Worm (Caenorhabditis elegans) whole organism, L4/young adult: ENCODE measurements around the gene T13A10.64.

ENCODE experiments used
- W03F9.2 ChIP-seq: fragments of 150-350 bp; optimal IDR thresholded peaks from 2 replicates; lab custom pipeline; 2014; ENCODE audit warnings: missing biosample characterization, missing genetic modification characterization
- dao-5 ChIP-seq: sonication (generic microtip); optimal IDR thresholded peaks from 2 replicates; lab custom pipeline; 2016; ENCODE audit warnings: missing genotype, missing genetic modification characterization, moderate library complexity, missing compliant biosample characterization
- him-1 ChIP-seq: sonication (generic microtip); optimal IDR thresholded peaks from 2 replicates; lab custom pipeline; 2016; ENCODE audit warnings: missing genotype, missing genetic modification reagents, missing genetic modification characterization, missing compliant biosample characterization

T13A10.64 gene

ce11 chrIV:6284277-6284676, 29.5 kb downstream of the T13A10.64 start, which contains the start of gene ops-1:
ops-1 (minus strand) TSS chrIV:6284377.
- no peak for TF ChIP-seq dao-5 (tag; lab: Kevin White, UChicago)
- TF ChIP-seq W03F9.2 (tag; lab: Kevin White, UChicago) = no peak
- TF ChIP-seq him-1 (tag; lab: Kevin White, UChicago) = no peak

DNA sequence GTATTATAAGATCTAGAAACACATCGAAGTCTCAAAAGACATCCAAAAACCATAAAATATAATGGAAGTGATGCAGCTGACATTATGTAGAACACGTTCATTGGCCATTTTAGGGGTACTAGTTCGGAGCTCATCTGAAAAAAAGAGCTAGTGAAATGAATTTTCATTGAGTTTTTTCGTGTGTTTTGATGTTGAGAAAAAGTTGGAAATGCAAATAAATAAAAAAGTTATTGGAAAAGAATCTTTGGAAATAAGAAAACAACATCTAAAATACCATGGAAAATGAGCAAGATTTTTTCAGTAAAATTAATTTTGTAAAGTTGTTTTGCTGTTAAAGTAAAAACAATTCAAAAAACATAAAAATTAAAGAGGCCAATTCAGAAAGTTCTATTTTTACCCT, 36.0 kb downstream of the T13A10.64 start, which contains the start of gene srv-24:
TSS of gene srv-24 (minus strand) at position 101 of the 400 bp plus-strand sequence.
- TF ChIP-seq him-1 (tag; lab: Kevin White, UChicago) (no peak), dao-5 (tag; lab: Kevin White, UChicago) (no peak), W03F9.2 (tag; lab: Kevin White, UChicago) (no peak)

DNA sequence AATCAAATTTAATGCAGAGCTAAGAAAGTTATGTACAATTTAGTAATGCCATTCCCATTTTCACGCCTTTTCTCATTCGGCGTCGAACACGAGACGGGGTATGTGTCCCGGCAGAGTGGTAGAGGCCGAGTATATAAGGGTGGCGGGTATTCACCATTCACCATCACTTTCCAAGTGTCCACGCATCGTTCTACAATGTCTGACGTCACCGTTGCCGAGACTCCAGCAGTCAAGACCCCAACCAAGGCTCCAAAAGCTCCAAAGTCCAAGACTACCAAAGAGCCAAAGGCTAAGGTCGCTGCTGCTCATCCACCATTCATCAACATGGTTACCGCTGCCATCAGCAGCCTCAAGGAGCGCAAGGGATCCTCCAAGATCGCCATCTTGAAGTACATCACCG, 39.3 kb downstream of the T13A10.64 start, which contains the start of gene hil-2:
TSS of gene hil-2 (plus strand) at position 160 of the 400 bp plus-strand sequence.
- TF ChIP-seq him-1 (tag; lab: Kevin White, UChicago) (no peak), W03F9.2 (tag; lab: Kevin White, UChicago) (no peak), dao-5 (tag; lab: Kevin White, UChicago) (no peak)

DNA sequence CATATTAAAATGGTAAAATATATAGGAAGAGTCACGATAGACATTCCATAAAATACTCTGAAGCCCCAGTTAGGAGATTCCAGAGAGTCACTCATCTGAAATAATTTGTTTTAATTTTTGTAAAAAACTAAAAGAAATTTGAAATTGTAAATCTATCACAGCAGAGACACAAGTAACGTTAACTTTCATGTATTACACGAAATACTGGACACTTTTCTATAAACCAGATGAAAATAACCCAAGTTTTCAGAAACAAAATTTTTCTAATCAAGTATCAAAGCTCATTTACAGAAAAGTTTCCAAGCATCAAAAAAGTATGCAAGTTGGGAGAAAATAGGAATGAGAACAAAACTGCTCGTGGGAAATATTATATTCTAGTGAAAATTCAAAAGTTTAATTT, 43.5 kb downstream of the T13A10.64 start, which contains the start of gene srv-27:
TSS of gene srv-27 (minus strand) at position 101 of the 400 bp plus-strand sequence.
- TF ChIP-seq W03F9.2 (tag; lab: Kevin White, UChicago) (no peak), dao-5 (tag; lab: Kevin White, UChicago) (no peak), him-1 (tag; lab: Kevin White, UChicago) (no peak)

DNA sequence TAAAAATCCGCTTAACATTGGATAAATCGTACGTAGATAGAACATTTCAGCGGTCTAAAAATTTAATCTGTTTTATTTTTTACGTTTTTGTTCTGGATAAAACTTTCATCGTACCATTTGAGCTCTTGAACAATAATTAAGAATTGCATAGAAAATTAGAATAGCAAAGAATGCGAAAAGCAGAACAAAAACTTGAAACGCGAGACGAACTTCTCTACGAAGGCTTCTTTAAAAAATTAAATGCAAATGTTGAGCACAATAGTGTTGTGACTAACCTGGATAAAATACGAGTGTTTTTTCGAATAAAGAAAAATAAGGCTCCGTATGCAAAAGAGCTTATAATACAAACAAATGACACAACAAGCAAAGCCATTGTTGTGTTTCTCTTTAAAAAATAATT, 44.8 kb downstream of the T13A10.64 start:
- TF ChIP-seq dao-5 (tag; lab: Kevin White, UChicago) (no peak), him-1 (tag; lab: Kevin White, UChicago) (no peak), W03F9.2 (tag; lab: Kevin White, UChicago) (no peak)

DNA sequence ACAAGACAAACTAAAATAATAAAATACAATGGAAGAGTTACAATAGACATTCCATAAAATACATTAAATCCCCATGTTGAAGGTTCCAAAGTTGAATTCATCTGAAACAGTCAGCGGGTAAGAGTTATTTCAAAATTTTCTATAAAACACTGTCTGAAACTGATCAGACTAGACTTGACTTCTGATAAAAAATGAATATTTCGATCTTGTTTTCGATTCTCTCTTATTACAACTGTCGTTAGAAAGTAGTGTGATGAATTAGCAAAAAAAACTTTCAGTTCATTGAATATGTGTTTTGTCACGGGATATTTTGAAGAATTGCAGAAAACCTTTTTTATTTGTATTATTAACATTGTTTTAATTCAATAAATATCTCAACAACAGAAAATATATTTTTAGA, 47.0 kb downstream of the T13A10.64 start, which contains the start of gene srv-26:
TSS of gene srv-26 (minus strand) at position 101 of the 400 bp plus-strand sequence.
- TF ChIP-seq dao-5 (tag; lab: Kevin White, UChicago) (no peak), W03F9.2 (tag; lab: Kevin White, UChicago) (no peak), him-1 (tag; lab: Kevin White, UChicago) (no peak)

ce11 chrIV:6303642-6304041, 48.9 kb downstream of the T13A10.64 start, which contains the start of gene srv-25:
srv-25 (minus strand) TSS chrIV:6303742.
- TF ChIP-seq dao-5 (tag; lab: Kevin White, UChicago) (no peak), him-1 (tag; lab: Kevin White, UChicago) (no peak), W03F9.2 (tag; lab: Kevin White, UChicago) (no peak)
